Fruit fly (Drosophila melanogaster) Kc167 (cell line): Measurements from ENCODE around the gene CG11350.

ENCODE experiments used
- Myc ChIP-seq: fragments of >200 bp; optimal IDR thresholded peaks from 2 replicates; lab custom pipeline; 2017; ENCODE audit warnings: missing external identifiers
- Sin3A ChIP-seq: fragments of >200 bp; optimal IDR thresholded peaks from 2 replicates; lab custom pipeline; 2018; ENCODE audit warnings: missing external identifiers
- h ChIP-seq: fragments of >200 bp; optimal IDR thresholded peaks from 3 replicates; lab custom pipeline; 2018; ENCODE audit warnings: missing external identifiers
- insv ChIP-seq: fragments of >200 bp; optimal IDR thresholded peaks from 3 replicates; lab custom pipeline; 2018; ENCODE audit warnings: missing external identifiers
- psq ChIP-seq: fragments of >200 bp; optimal IDR thresholded peaks from 2 replicates; lab custom pipeline; 2017; ENCODE audit warnings: missing external identifiers
- ttk ChIP-seq: sonication (Bioruptor generic); optimal IDR thresholded peaks from 2 replicates; lab custom pipeline; 2017; ENCODE audit warnings: missing external identifiers

The CG11350 gene

dm6 chr3L:4482509-4482908 lies at the start of gene CG11350:
Gene CG11350, plus strand, starts transcription at chr3L:4482809.
- TF ChIP-seq Sin3A (lab: Kevin White, UChicago): no peak
- TF ChIP-seq psq (lab: Kevin White, UChicago): no peak
- no peak for TF ChIP-seq insv
- TF ChIP-seq h (lab: Kevin White, UChicago): no peak
- no peak for TF ChIP-seq ttk (lab: Kevin White, UChicago)
- TF ChIP-seq Myc: no peak

dm6 chr3L:4436421-4436820 lies 46.2 kb upstream of the CG11350 start, which contains the start of gene CG15021:
Gene CG15021, plus strand, starts transcription at chr3L:4436721.
- TF ChIP-seq ttk (lab: Kevin White, UChicago) (no peak), Myc (no peak), Sin3A (lab: Kevin White, UChicago) (no peak), insv (no peak), psq (lab: Kevin White, UChicago) (no peak), h (lab: Kevin White, UChicago) (no peak)

dm6 chr3L:4440153-4440552 lies 42.5 kb upstream of the CG11350 start:
- TF ChIP-seq h (lab: Kevin White, UChicago): no peak
- TF ChIP-seq Myc: no peak
- TF ChIP-seq psq (lab: Kevin White, UChicago): no peak
- TF ChIP-seq insv: no peak
- TF ChIP-seq Sin3A (lab: Kevin White, UChicago): no peak
- TF ChIP-seq ttk (lab: Kevin White, UChicago): no peak

dm6 chr3L:4442168-4442567 lies 40.4 kb upstream of the CG11350 start:
- TF ChIP-seq psq (lab: Kevin White, UChicago) (no peak), ttk (lab: Kevin White, UChicago) (no peak), Myc (no peak), h (lab: Kevin White, UChicago) (no peak), Sin3A (lab: Kevin White, UChicago) (no peak), insv (no peak)

dm6 chr3L:4445824-4446223 lies 36.8 kb upstream of the CG11350 start:
- TF ChIP-seq Sin3A (lab: Kevin White, UChicago) (no peak), h (lab: Kevin White, UChicago) (no peak), insv (no peak), psq (lab: Kevin White, UChicago) (no peak), ttk (lab: Kevin White, UChicago) (no peak), Myc (no peak)

dm6 chr3L:4446273-4446672 lies 36.3 kb upstream of the CG11350 start, which contains the start of gene CG12607:
Gene CG12607, plus strand, starts transcription at chr3L:4446573.
- no peak for TF ChIP-seq psq (lab: Kevin White, UChicago)
- TF ChIP-seq insv: no peak
- no peak for TF ChIP-seq h (lab: Kevin White, UChicago)
- no peak for TF ChIP-seq Myc

- TF ChIP-seq Myc (no peak), ttk (lab: Kevin White, UChicago) (no peak), Sin3A (lab: Kevin White, UChicago) (no peak), h (lab: Kevin White, UChicago) (no peak), psq (lab: Kevin White, UChicago) (no peak), insv (no peak)
Observed at dm6 chr3L:4447229-4447628, 35.4 kb upstream of the CG11350 start.

- TF ChIP-seq Sin3A (lab: Kevin White, UChicago): no peak
- no peak for TF ChIP-seq Myc
- no peak for TF ChIP-seq h (lab: Kevin White, UChicago)
- no peak for TF ChIP-seq ttk (lab: Kevin White, UChicago)
- TF ChIP-seq psq (lab: Kevin White, UChicago): no peak
- no peak for TF ChIP-seq insv
Observed at dm6 chr3L:4458063-4458462, 24.5 kb upstream of the CG11350 start, which contains the start of gene CG11345. Gene CG11345, minus strand, starts transcription at chr3L:4458163.

- TF ChIP-seq Sin3A (lab: Kevin White, UChicago) (no peak), psq (lab: Kevin White, UChicago) (no peak), insv (no peak)
Observed at dm6 chr3L:4460307-4461088, 22.1 kb upstream of the CG11350 start, which contains the start of gene CG15022. Gene CG15022, minus strand, starts transcription at chr3L:4460317.

- TF ChIP-seq psq (lab: Kevin White, UChicago) (no peak), ttk (lab: Kevin White, UChicago) (no peak), h (lab: Kevin White, UChicago) (no peak), Myc (no peak), Sin3A (lab: Kevin White, UChicago) (no peak), insv (no peak)
Observed at dm6 chr3L:4461454-4462045, 21.1 kb upstream of the CG11350 start, which contains the start of gene CG15023. Gene CG15023, minus strand, starts transcription at chr3L:4461504.

- TF ChIP-seq h (lab: Kevin White, UChicago) (no peak), Sin3A (lab: Kevin White, UChicago) (no peak), insv (no peak), Myc (no peak), psq (lab: Kevin White, UChicago) (no peak), ttk (lab: Kevin White, UChicago) (no peak)
Observed at dm6 chr3L:4463773-4464301, 18.8 kb upstream of the CG11350 start, which contains the start of gene CG15024. Gene CG15024, minus strand, starts transcription at chr3L:4463823.

- TF ChIP-seq Myc (no peak), ttk (lab: Kevin White, UChicago) (no peak), insv (no peak)
Observed at dm6 chr3L:4466530-4466929, 16.1 kb upstream of the CG11350 start, which contains the start of gene CG32241. Gene CG32241, minus strand, starts transcription at chr3L:4466630.
